Worm (Caenorhabditis elegans) whole organism, L4 larva: ENCODE results near the gene M110.3.

Experiments used
- ctbp-1 ChIP-seq: fragments of 200-800 bp; sonication (Bioruptor generic); IDR thresholded peaks from 2 replicates; pipeline ENCODE4 v1.3.6; 2022; ENCODE audit warnings: missing genetic modification reagents, missing genetic modification characterization, missing compliant biosample characterization
- hlh-30 ChIP-seq: sonication (generic microtip); optimal IDR thresholded peaks from 2 replicates; lab custom pipeline; 2017; ENCODE audit warnings: antibody characterized with exemption, mild to moderate bottlenecking, missing genetic modification characterization, missing compliant biosample characterization; ENCODE audit not compliant: insufficient read depth
- lsy-2 ChIP-seq, 2 experiments: fragments of 150-350 bp in 1 of 2; sonication (generic microtip) in 1 of 2; optimal IDR thresholded peaks; 2 replicates each; lab custom pipeline; 2014 to 2017; ENCODE audit warnings: missing biosample characterization in 2 of 2, missing genetic modification characterization in 2 of 2
- snpc-4 ChIP-seq: fragments of 150-350 bp; optimal IDR thresholded peaks from 2 replicates; lab custom pipeline; 2014; ENCODE audit warnings: missing biosample characterization, missing genetic modification characterization
- ztf-11 ChIP-seq: fragments of 150-350 bp; optimal IDR thresholded peaks from 2 replicates; lab custom pipeline; 2014; ENCODE audit warnings: missing biosample characterization, missing genetic modification characterization

- TF ChIP-seq hlh-30 (tag; lab: Kevin White, UChicago) (no peak), ctbp-1 (GFP tag; lab: Robert Waterston, UW) (no peak), lsy-2 (tag; optimal IDR thresholded peaks at IDR 0.05; lab: Kevin White, UChicago) (no peak), ztf-11 (tag; lab: Kevin White, UChicago) (no peak), snpc-4 (no peak)
Observed at ce11 chrII:8253160-8253793, 36.9 kb upstream of the M110.3 start, which contains the start of gene F35C11.5.
